Worm (Caenorhabditis elegans) whole organism, early embryonic: ENCODE measurements around the gene K01D12.1.

Source experiments
- B0310.2 ChIP-seq: sonication (generic microtip); optimal IDR thresholded peaks from 2 replicates; lab custom pipeline; 2016; ENCODE audit warnings: mild to moderate bottlenecking, missing genetic modification characterization, missing compliant biosample characterization
- ama-1 ChIP-seq: fragments of 150-350 bp; optimal IDR thresholded peaks from 2 replicates; lab custom pipeline; 2014
- hnd-1 ChIP-seq: sonication (generic microtip); optimal IDR thresholded peaks from 2 replicates; lab custom pipeline; 2016; ENCODE audit warnings: missing genetic modification characterization, missing compliant biosample characterization
- scrt-1 ChIP-seq: fragments of 200-800 bp; sonication (Bioruptor generic); IDR thresholded peaks from 2 replicates; pipeline ENCODE4 v1.3.6; 2022; ENCODE audit warnings: missing genetic modification characterization, missing compliant biosample characterization
- tra-4 ChIP-seq: sonication (generic microtip); optimal IDR thresholded peaks from 2 replicates; lab custom pipeline; 2017; ENCODE audit warnings: missing genetic modification characterization, missing compliant biosample characterization

ce11 chrV:12405929-12406328 lies 28.6 kb downstream of the K01D12.1 start, which contains the start of gene K01D12.10:
- TF ChIP-seq tra-4 (no peak), scrt-1 (no peak), ama-1 (no peak), B0310.2 (tag; lab: Kevin White, UChicago) (no peak), hnd-1 (no peak)
